Worm (Caenorhabditis elegans): ENCODE data around the gene tag-325.

ce11 chrIII:4819843-4820242, 23.2 kb downstream of the tag-325 start, which contains the start of gene F26A1.7:
- TF ChIP-seq ama-1 (optimal IDR thresholded peaks at IDR 0.05) (no peak), sea-1 (GFP tag; conservative IDR thresholded peaks at IDR 0.05) (no peak), pes-1 (GFP tag; IDR thresholded peaks at IDR 0.05) (no peak)

Measured in whole organism, early embryonic.